Fruit fly (Drosophila melanogaster): ENCODE measurements around the gene CG32407.
A peak's percentile ranks its signal among the peaks of the same experiment; 100 is the strongest.

CG32407 gene

DNA sequence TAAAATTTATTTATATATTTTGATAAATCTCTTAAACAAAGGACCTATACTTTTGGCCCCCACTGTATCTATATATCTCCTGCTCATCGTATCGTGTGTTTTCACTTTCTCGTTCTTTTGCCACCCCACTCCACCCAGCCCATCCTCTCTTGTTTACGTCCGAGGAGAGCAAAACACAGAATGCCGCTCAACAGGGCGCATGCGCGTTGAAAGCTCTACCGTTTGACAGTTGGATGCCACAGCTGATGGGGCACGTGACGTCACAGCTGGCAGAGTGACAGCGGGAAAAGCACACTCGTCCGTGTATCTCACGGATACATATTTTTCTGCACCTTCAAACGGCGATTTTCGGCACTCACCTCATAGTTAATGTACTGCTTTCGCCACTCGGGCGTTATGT is 1.1 kb upstream of the CG32407 start:
- TF ChIP-seq CG17801 (GFP tag; optimal IDR thresholded peaks at IDR 0.05; ENCODE audit: partially characterized antibody), result no peak

- no peak for TF ChIP-seq CG17801 (GFP tag; optimal IDR thresholded peaks at IDR 0.05; ENCODE audit: partially characterized antibody)
These were observed 639 bp upstream of the CG32407 start, which contains the start of gene PXo for dm6 chr3L:5921216-5921615. Gene PXo (minus strand): TSS chr3L:5921316.

DNA sequence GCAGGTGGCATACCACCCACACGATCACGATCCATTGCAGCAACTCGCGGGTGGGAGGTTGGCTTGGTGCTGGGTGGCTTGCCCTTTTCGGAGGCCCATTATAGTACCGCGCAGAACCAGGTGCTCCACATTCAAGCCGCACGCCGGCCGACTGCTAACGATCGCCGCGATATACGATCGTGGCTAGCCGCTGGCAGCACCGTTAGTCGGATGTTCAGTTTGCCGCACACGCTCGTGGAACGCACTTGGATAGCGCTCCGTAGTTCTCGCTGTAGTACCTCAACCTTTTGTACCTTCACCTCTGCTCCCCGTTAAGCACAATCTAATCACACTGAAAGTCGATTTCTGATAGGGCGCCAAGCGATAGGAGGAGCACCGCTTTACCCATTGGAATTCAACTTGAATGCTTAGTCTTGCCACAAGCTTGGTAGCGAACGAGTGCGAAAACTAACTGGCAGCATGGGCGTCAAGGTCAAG is 1.8 kb downstream of the CG32407 start, which contains the start of gene CG33523:
Gene CG33523, plus strand, starts transcription at position 217 of the 477 bp plus-strand sequence.
- no peak for TF ChIP-seq CG17801 (GFP tag; optimal IDR thresholded peaks at IDR 0.05; ENCODE audit: partially characterized antibody)

dm6 chr3L:5926015-5926988 is 4.4 kb downstream of the CG32407 start:
- TF ChIP-seq CG17801 (GFP tag; optimal IDR thresholded peaks at IDR 0.05; ENCODE audit: partially characterized antibody), result peak; percentile 74

DNA sequence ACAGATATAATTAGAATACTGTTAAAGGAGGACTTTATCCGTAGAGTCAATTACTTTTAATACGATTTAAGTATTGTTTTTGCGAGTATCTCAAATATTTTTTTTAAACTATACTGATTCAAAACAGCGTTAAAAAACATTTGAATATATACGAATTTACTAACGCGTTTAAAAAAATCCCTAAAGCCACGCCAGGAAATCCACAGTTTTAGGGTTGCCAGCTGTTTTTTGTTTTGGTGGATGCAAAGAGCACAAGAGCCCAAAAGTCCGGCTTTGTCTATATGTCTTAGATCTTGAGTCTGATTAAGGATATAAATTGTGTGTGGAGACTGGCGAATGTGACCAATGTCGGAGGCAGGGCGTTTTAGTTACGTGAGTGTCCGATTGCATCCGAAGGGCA is 5.7 kb downstream of the CG32407 start:
- TF ChIP-seq CG17801 (GFP tag; optimal IDR thresholded peaks at IDR 0.05; ENCODE audit: partially characterized antibody), result no peak

DNA sequence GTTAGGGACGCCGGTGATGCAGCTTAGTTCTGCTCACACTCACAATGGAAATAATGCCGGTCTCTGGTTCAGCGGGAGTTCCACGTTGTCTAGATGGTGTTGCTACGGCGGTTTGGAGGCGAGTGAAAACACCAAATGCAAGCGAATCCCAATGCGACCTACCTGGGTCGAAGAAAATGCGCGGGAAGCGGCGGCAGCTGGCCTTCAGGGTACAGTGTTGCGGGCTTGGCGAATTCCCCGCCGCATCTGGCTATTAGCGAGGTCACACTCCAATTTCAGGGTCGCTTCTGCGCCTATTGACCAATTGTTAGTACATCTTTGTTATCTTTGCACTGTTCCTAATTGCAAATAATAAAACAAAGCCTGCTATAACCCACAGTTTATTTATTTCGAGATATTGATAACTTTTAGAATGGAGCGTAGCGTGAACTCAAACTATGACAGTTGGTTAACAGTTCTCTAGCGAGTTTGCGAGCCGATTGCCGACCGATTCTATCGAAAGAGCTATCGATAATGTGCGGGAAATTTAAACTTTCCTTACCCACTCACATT is 10.6 kb downstream of the CG32407 start, which contains the start of gene Rcc1:
Gene Rcc1, minus strand, starts transcription at position 411 of the 552 bp plus-strand sequence.
- TF ChIP-seq CG17801 (GFP tag; optimal IDR thresholded peaks at IDR 0.05; ENCODE audit: partially characterized antibody), result peak; percentile 4

dm6 chr3L:5940431-5940830 is 18.6 kb downstream of the CG32407 start:
- no peak for TF ChIP-seq CG17801 (GFP tag; optimal IDR thresholded peaks at IDR 0.05; ENCODE audit: partially characterized antibody)

- TF ChIP-seq CG17801 (GFP tag; optimal IDR thresholded peaks at IDR 0.05; ENCODE audit: partially characterized antibody), result no peak
These were observed 19.2 kb downstream of the CG32407 start for dm6 chr3L:5941086-5941485.

dm6 chr3L:5941508-5941907 is 19.7 kb downstream of the CG32407 start:
- no peak for TF ChIP-seq CG17801 (GFP tag; optimal IDR thresholded peaks at IDR 0.05; ENCODE audit: partially characterized antibody)

DNA sequence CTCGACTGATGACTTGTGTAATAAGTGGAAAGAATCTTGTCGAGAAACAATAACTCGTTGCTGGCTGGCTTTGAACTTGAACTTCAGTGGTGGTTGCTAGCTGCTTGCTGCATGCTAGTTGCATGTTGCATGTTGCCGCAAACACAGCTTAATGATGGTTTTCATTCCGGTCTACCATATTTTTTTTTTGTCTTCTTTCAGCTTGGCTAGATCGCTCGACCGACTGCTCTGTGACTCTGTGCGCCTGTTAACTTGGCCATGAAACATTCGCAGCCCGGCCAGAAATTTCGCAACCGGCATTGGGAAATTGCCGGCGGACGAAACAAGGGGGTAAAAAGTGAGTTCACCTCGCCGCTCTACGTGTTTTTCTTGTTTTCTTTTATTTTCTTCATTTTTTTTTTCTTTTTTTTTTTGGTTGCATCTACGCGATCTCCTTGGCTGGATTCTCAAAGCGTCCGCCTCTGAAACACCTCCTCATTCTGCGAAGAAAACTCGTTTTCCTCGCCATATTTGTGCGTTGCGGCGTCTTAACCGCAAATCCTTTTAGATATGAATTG is 21.6 kb downstream of the CG32407 start:
- TF ChIP-seq CG17801 (GFP tag; optimal IDR thresholded peaks at IDR 0.05; ENCODE audit: partially characterized antibody), result no peak

dm6 chr3L:5945571-5945970 is 23.7 kb downstream of the CG32407 start:
- TF ChIP-seq CG17801 (GFP tag; optimal IDR thresholded peaks at IDR 0.05; ENCODE audit: partially characterized antibody), result no peak

DNA sequence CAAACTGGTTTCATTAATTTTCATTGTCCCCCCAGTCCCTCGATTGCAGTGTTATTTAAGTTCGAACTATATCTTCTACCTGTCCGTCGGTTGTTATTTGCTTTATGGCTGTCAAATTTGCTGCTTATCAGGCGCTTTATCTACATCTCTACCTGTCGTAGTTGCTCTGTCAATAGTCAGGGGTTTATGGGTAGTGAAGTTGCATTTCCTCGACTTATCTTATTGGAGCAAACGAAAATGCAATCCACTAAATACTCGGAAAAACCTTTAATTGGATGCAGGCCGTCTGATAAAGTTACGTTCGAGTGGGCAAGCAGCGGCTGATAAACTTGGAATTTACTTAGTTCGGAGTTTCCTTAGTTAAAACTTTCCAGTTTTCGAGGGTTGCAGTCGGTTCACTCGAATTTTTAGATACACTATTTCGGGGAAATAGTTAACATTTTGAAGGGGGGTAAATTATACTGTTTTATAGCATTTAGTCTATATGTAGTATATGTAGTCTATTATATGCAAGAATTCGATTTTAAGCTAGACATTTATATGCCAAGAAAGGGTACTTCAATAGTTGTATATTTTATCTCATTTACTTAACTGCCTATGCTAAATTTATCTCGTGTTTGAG is 25.4 kb downstream of the CG32407 start:
- TF ChIP-seq CG17801 (GFP tag; optimal IDR thresholded peaks at IDR 0.05; ENCODE audit: partially characterized antibody), result no peak

- no peak for TF ChIP-seq CG17801 (GFP tag; optimal IDR thresholded peaks at IDR 0.05; ENCODE audit: partially characterized antibody)
These were observed 28.6 kb downstream of the CG32407 start, which contains the start of gene Egfrap for dm6 chr3L:5950467-5950866. Gene Egfrap (minus strand): TSS chr3L:5950658.

DNA sequence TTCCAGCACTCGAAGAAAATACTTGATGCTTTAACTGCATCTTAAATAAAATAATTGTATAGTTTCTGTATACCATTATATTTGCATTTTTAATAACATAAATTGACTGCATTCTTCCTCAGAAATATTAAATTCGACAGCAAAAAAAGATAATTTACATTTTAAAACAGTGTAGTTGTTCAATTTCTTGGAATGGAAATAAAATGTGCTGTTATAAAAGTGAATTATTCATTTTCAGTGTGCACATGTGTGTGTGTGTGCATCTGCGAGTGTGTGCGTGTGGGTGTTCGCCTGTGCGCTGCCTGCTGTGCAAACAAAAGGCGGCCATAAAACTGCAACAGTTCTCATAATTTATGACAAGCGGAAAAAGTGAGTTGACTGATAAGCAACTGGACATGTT is 30.3 kb downstream of the CG32407 start:
- TF ChIP-seq CG17801 (GFP tag; optimal IDR thresholded peaks at IDR 0.05; ENCODE audit: partially characterized antibody), result no peak

dm6 chr3L:5952537-5952936 is 30.7 kb downstream of the CG32407 start:
- no peak for TF ChIP-seq CG17801 (GFP tag; optimal IDR thresholded peaks at IDR 0.05; ENCODE audit: partially characterized antibody)

Data from ovary, adult (tissue).